Fruit fly (Drosophila melanogaster) whole organism, embryonic: ENCODE measurements around the gene CG43689.

Experiments
- Ada2b ChIP-seq: fragments of 200-800 bp; sonication (Bioruptor generic); IDR thresholded peaks from 2 replicates; pipeline ENCODE4 v1.3.6; 2022; ENCODE audit warnings: missing biosample characterization, missing genetic modification characterization
- Bgb ChIP-seq: fragments of 200-800 bp; sonication (Bioruptor generic); IDR thresholded peaks from 2 replicates; pipeline ENCODE4 v1.3.6; 2022; ENCODE audit warnings: missing biosample characterization, missing genetic modification characterization; ENCODE audit not compliant: partially characterized antibody
- Bteb2 ChIP-seq: fragments of 200-800 bp; sonication (Bioruptor generic); optimal IDR thresholded peaks from 2 replicates; lab custom pipeline; 2016; ENCODE audit warnings: missing biosample characterization, missing genetic modification characterization
- CG10267 ChIP-seq: fragments of 200-800 bp; sonication (Bioruptor generic); optimal IDR thresholded peaks from 2 replicates; lab custom pipeline; 2018; ENCODE audit warnings: missing biosample characterization, mild to moderate bottlenecking, missing genetic modification characterization, moderate library complexity
- CG10274 ChIP-seq: fragments of 200-800 bp; sonication (Bioruptor generic); optimal IDR thresholded peaks from 3 replicates; lab custom pipeline; 2017; ENCODE audit warnings: missing biosample characterization, mild to moderate bottlenecking, missing genetic modification characterization
- CG14710 ChIP-seq: fragments of 200-800 bp; sonication (Bioruptor generic); optimal IDR thresholded peaks from 3 replicates; lab custom pipeline; 2019; ENCODE audit warnings: missing biosample characterization, mild to moderate bottlenecking, missing genetic modification characterization, moderate library complexity
- CG1529 ChIP-seq: fragments of 200-800 bp; sonication (Bioruptor generic); optimal IDR thresholded peaks from 3 replicates; lab custom pipeline; 2018; ENCODE audit warnings: missing biosample characterization, missing genetic modification characterization
- CG15696 ChIP-seq: fragments of 200-800 bp; sonication (Bioruptor generic); optimal IDR thresholded peaks from 2 replicates; lab custom pipeline; 2019; ENCODE audit warnings: missing biosample characterization, mild to moderate bottlenecking, missing genetic modification characterization, moderate library complexity
- CG17802 ChIP-seq: fragments of 200-800 bp; sonication (Bioruptor generic); optimal IDR thresholded peaks from 2 replicates; lab custom pipeline; 2018; ENCODE audit warnings: missing biosample characterization, mild to moderate bottlenecking, missing genetic modification characterization, moderate library complexity
- CG17829 ChIP-seq: fragments of 200-800 bp; optimal IDR thresholded peaks from 2 replicates; lab custom pipeline; 2019; ENCODE audit warnings: missing biosample characterization, mild to moderate bottlenecking, missing genetic modification characterization, moderate library complexity
- CG30431 ChIP-seq: fragments of 200-800 bp; sonication (Bioruptor generic); optimal IDR thresholded peaks from 2 replicates; lab custom pipeline; 2017; ENCODE audit warnings: missing biosample characterization, missing genetic modification characterization
- CG32772 ChIP-seq: fragments of 200-800 bp; sonication (Bioruptor generic); IDR thresholded peaks from 2 replicates; pipeline ENCODE4 v1.3.6; 2022; ENCODE audit warnings: missing biosample characterization, missing genetic modification characterization
- CG34224 ChIP-seq: fragments of 200-800 bp; sonication (Bioruptor generic); IDR thresholded peaks from 3 replicates; pipeline ENCODE4 v1.3.6; 2022; ENCODE audit warnings: missing biosample characterization, missing genetic modification characterization; ENCODE audit not compliant: partially characterized antibody
- CG34422 ChIP-seq: fragments of 200-800 bp; sonication (Bioruptor generic); IDR thresholded peaks from 3 replicates; pipeline ENCODE4 v1.3.6; 2022; ENCODE audit warnings: missing biosample characterization, missing genetic modification characterization
- CG4707 ChIP-seq: fragments of 200-800 bp; sonication (Bioruptor generic); optimal IDR thresholded peaks from 2 replicates; lab custom pipeline; 2018; ENCODE audit warnings: missing biosample characterization, mild to moderate bottlenecking, missing genetic modification characterization, moderate library complexity
- CG6683 ChIP-seq: fragments of 200-800 bp; sonication (Bioruptor generic); optimal IDR thresholded peaks from 2 replicates; lab custom pipeline; 2017; ENCODE audit warnings: missing biosample characterization, mild to moderate bottlenecking, missing genetic modification characterization, missing genetic modification reagents
- CG6689 ChIP-seq: fragments of 200-800 bp; sonication (Bioruptor generic); IDR thresholded peaks from 2 replicates; pipeline ENCODE4 v1.3.6; 2022; ENCODE audit warnings: missing biosample characterization, missing genetic modification characterization
- CG8388 ChIP-seq: fragments of 200-800 bp; sonication (Bioruptor generic); optimal IDR thresholded peaks from 2 replicates; lab custom pipeline; 2019; ENCODE audit warnings: missing biosample characterization, mild to moderate bottlenecking, missing genetic modification characterization, moderate library complexity
- CG9817 ChIP-seq: fragments of 200-800 bp; sonication (Bioruptor generic); optimal IDR thresholded peaks from 2 replicates; lab custom pipeline; 2018; ENCODE audit warnings: missing biosample characterization, mild to moderate bottlenecking, missing genetic modification characterization, moderate library complexity
- CG9932 ChIP-seq: fragments of 200-800 bp; sonication (Bioruptor generic); IDR thresholded peaks from 2 replicates; pipeline ENCODE4 v1.3.6; 2022; ENCODE audit warnings: missing biosample characterization, missing genetic modification characterization
- CHES-1-like ChIP-seq: fragments of 200-800 bp; sonication (Bioruptor generic); optimal IDR thresholded peaks from 2 replicates; lab custom pipeline; 2016; ENCODE audit warnings: missing biosample characterization, missing genetic modification characterization
- Deaf1 ChIP-seq: fragments of 200-800 bp; optimal IDR thresholded peaks from 3 replicates; lab custom pipeline; 2019; ENCODE audit warnings: missing biosample characterization, mild to moderate bottlenecking, missing genetic modification characterization, moderate library complexity
- E2f1 ChIP-seq: fragments of 200-800 bp; sonication (Bioruptor generic); IDR thresholded peaks from 2 replicates; pipeline ENCODE4 v1.3.6; 2022; ENCODE audit warnings: missing biosample characterization, missing genetic modification characterization
- Ets97D ChIP-seq: fragments of 200-800 bp; sonication (Bioruptor generic); optimal IDR thresholded peaks from 3 replicates; lab custom pipeline; 2016; ENCODE audit warnings: missing biosample characterization, missing genetic modification characterization
- Fer3 ChIP-seq: fragments of 200-800 bp; sonication (Bioruptor generic); optimal IDR thresholded peaks from 2 replicates; lab custom pipeline; 2018; ENCODE audit warnings: missing biosample characterization, mild to moderate bottlenecking, missing genetic modification characterization, moderate library complexity
- HHEX ChIP-seq: fragments of 200-800 bp; sonication (Bioruptor generic); optimal IDR thresholded peaks from 3 replicates; lab custom pipeline; 2017; ENCODE audit warnings: missing biosample characterization, mild to moderate bottlenecking, missing genetic modification characterization, missing genetic modification reagents
- Hr51 ChIP-seq, 2 experiments: fragments of 200-800 bp; sonication (Bioruptor generic); optimal IDR thresholded peaks; 2 replicates in 1 of 2; 3 replicates in 1 of 2; lab custom pipeline; 2016 to 2018; ENCODE audit warnings: missing biosample characterization in 2 of 2, missing genetic modification characterization in 2 of 2, mild to moderate bottlenecking in 1 of 2, moderate library complexity in 1 of 2
- Hsf ChIP-seq: fragments of 200-800 bp; sonication (Bioruptor generic); optimal IDR thresholded peaks from 3 replicates; lab custom pipeline; 2016; ENCODE audit warnings: missing biosample characterization, missing genetic modification characterization
- Max ChIP-seq: fragments of 200-800 bp; sonication (Bioruptor generic); optimal IDR thresholded peaks from 2 replicates; lab custom pipeline; 2016; ENCODE audit warnings: missing biosample characterization, mild to moderate bottlenecking, missing genetic modification characterization
- Nf-YB ChIP-seq: fragments of 200-800 bp; sonication (Bioruptor generic); optimal IDR thresholded peaks from 3 replicates; lab custom pipeline; 2019; ENCODE audit warnings: missing biosample characterization, mild to moderate bottlenecking, missing genetic modification characterization, moderate library complexity
- Pdp1 ChIP-seq, 2 experiments: fragments of 200-800 bp; sonication (Bioruptor generic); optimal IDR thresholded peaks; 3 replicates each; lab custom pipeline; 2016; ENCODE audit warnings: missing biosample characterization in 2 of 2, missing genetic modification characterization in 2 of 2, mild to moderate bottlenecking in 1 of 2, moderate library complexity in 1 of 2
- TFAM ChIP-seq: fragments of 200-800 bp; sonication (Bioruptor generic); optimal IDR thresholded peaks from 2 replicates; lab custom pipeline; 2017; ENCODE audit warnings: missing biosample characterization, missing genetic modification characterization, inconsistent platforms
- abd-A ChIP-seq: fragments of 200-800 bp; sonication (Bioruptor generic); optimal IDR thresholded peaks from 3 replicates; lab custom pipeline; 2019; ENCODE audit warnings: missing biosample characterization, mild to moderate bottlenecking, missing genetic modification characterization, moderate library complexity
- al ChIP-seq: fragments of 200-800 bp; sonication (Bioruptor generic); IDR thresholded peaks from 2 replicates; pipeline ENCODE4 v1.3.6; 2022; ENCODE audit warnings: missing biosample characterization, missing genetic modification characterization
- ase ChIP-seq: fragments of 200-800 bp; sonication (Bioruptor generic); IDR thresholded peaks from 3 replicates; pipeline ENCODE4 v1.3.6; 2022; ENCODE audit warnings: missing biosample characterization, missing genetic modification characterization
- ash1 ChIP-seq: fragments of 200-800 bp; sonication (Bioruptor generic); optimal IDR thresholded peaks from 2 replicates; lab custom pipeline; 2018; ENCODE audit warnings: missing biosample characterization, mild to moderate bottlenecking, missing genetic modification characterization
- ci ChIP-seq: fragments of 200-800 bp; sonication (Bioruptor generic); IDR thresholded peaks from 3 replicates; pipeline ENCODE4 v1.3.6; 2022; ENCODE audit warnings: missing biosample characterization, missing genetic modification characterization
- danr ChIP-seq: fragments of 200-800 bp; sonication (Bioruptor generic); IDR thresholded peaks from 2 replicates; pipeline ENCODE4 v1.3.6; 2022; ENCODE audit warnings: missing biosample characterization, missing genetic modification characterization
- disco-r ChIP-seq: fragments of 200-800 bp; sonication (Bioruptor generic); optimal IDR thresholded peaks from 2 replicates; lab custom pipeline; 2016; ENCODE audit warnings: missing biosample characterization, missing genetic modification characterization
- ftz-f1 ChIP-seq: fragments of 200-800 bp; sonication (Bioruptor generic); optimal IDR thresholded peaks from 2 replicates; lab custom pipeline; 2016; ENCODE audit warnings: missing biosample characterization, missing genetic modification characterization
- gsb ChIP-seq: fragments of 200-800 bp; sonication (Bioruptor generic); IDR thresholded peaks from 2 replicates; pipeline ENCODE4 v1.3.6; 2022; ENCODE audit warnings: missing biosample characterization, missing genetic modification characterization
- gsb-n ChIP-seq: fragments of 200-800 bp; sonication (Bioruptor generic); optimal IDR thresholded peaks from 3 replicates; lab custom pipeline; 2018; ENCODE audit warnings: missing biosample characterization, mild to moderate bottlenecking, missing genetic modification characterization
- hth ChIP-seq: fragments of >200 bp; optimal IDR thresholded peaks from 2 replicates; lab custom pipeline; 2017; ENCODE audit warnings: inconsistent platforms
- jumu ChIP-seq: fragments of 200-800 bp; sonication (Bioruptor generic); optimal IDR thresholded peaks from 3 replicates; lab custom pipeline; 2016; ENCODE audit warnings: missing biosample characterization, missing genetic modification characterization
- lab ChIP-seq: fragments of 200-800 bp; sonication (Bioruptor generic); optimal IDR thresholded peaks from 3 replicates; lab custom pipeline; 2017; ENCODE audit warnings: missing biosample characterization, missing genetic modification characterization, mild to moderate bottlenecking, moderate library complexity, missing genetic modification reagents
- mam ChIP-seq: fragments of 200-800 bp; sonication (Bioruptor generic); optimal IDR thresholded peaks from 3 replicates; lab custom pipeline; 2016; ENCODE audit warnings: missing biosample characterization, missing genetic modification characterization
- nerfin-2 ChIP-seq: fragments of 200-800 bp; sonication (Bioruptor generic); IDR thresholded peaks from 2 replicates; pipeline ENCODE4 v1.3.6; 2022; ENCODE audit warnings: missing biosample characterization, missing genetic modification characterization; ENCODE audit not compliant: partially characterized antibody
- slbo ChIP-seq: fragments of 200-800 bp; sonication (Bioruptor generic); IDR thresholded peaks from 2 replicates; pipeline ENCODE4 v1.3.6; 2022; ENCODE audit warnings: missing biosample characterization, missing genetic modification characterization
- sug ChIP-seq: fragments of 200-800 bp; optimal IDR thresholded peaks from 2 replicates; lab custom pipeline; 2019; ENCODE audit warnings: missing biosample characterization, mild to moderate bottlenecking, missing genetic modification characterization, moderate library complexity

CG43689 gene

dm6 chrX:4116834-4117736 lies 41.5 kb downstream of the CG43689 start, which contains the start of the genes tyf and Tip60 (continued):
- TF ChIP-seq E2f1 (GFP tag; lab: Robert Waterston, UW) (no peak), mam (GFP tag; lab: Kevin White, UChicago) (peak; percentile 36), hth (lab: Kevin White, UChicago) (no peak), CG6683 (no peak), al (GFP tag; lab: Robert Waterston, UW) (no peak), Max (no peak), CG34224 (GFP tag; lab: Robert Waterston, UW) (peak; percentile 64; the same call in 2 of the 3 replicates), TFAM (GFP tag; lab: Kevin White, UChicago) (no peak), HHEX (GFP tag; lab: Kevin White, UChicago) (no peak), CG4707 (GFP tag; lab: Kevin White, UChicago) (no peak), ftz-f1 (GFP tag; lab: Kevin White, UChicago) (peak; percentile 51), Ada2b (GFP tag; lab: Robert Waterston, UW) (no peak), nerfin-2 (GFP tag; lab: Robert Waterston, UW) (peak; percentile 51; the same call in 1 of the 2 replicates), CG15696 (tag; lab: Kevin White, UChicago) (no peak), CG17829 (tag; lab: Kevin White, UChicago) (peak; percentile 31), CG14710 (tag; lab: Kevin White, UChicago) (peak; percentile 42), Hsf (peak; percentile 2), CG34422 (GFP tag; lab: Robert Waterston, UW) (no peak), CG9817 (peak; percentile 25), CG10267 (tag; lab: Kevin White, UChicago) (peak; percentile 88), Ets97D (GFP tag; lab: Kevin White, UChicago) (peak; percentile 25), Nf-YB (GFP tag; lab: Kevin White, UChicago) (no peak), gsb (GFP tag; lab: Robert Waterston, UW) (no peak), sug (tag; lab: Kevin White, UChicago) (no peak), lab (no peak), CG9932 (GFP tag; lab: Robert Waterston, UW) (peak; percentile 53), Bgb (peak; percentile 72), abd-A (tag; lab: Kevin White, UChicago) (no peak), danr (GFP tag; lab: Robert Waterston, UW) (no peak), CG17802 (no peak), Bteb2 (GFP tag; lab: Kevin White, UChicago) (no peak), gsb-n (tag; lab: Kevin White, UChicago) (no peak), Pdp1 (GFP tag; optimal IDR thresholded peaks at IDR 0.05; lab: Kevin White, UChicago) (no peak), ase (GFP tag; lab: Robert Waterston, UW) (no peak), jumu (peak; percentile 33), CG1529 (no peak), CG30431 (GFP tag; lab: Kevin White, UChicago) (no peak), Deaf1 (tag; lab: Kevin White, UChicago) (no peak), CHES-1-like (GFP tag; lab: Kevin White, UChicago) (peak; percentile 40), CG6689 (GFP tag; lab: Robert Waterston, UW) (no peak), Hr51 (GFP tag; optimal IDR thresholded peaks at IDR 0.05; lab: Kevin White, UChicago) (no peak), slbo (GFP tag; lab: Robert Waterston, UW) (peak; percentile 62), CG10274 (GFP tag; lab: Kevin White, UChicago) (no peak), Fer3 (tag; lab: Kevin White, UChicago) (no peak), ci (GFP tag; lab: Robert Waterston, UW) (peak; percentile 47; the same call in 1 of the 3 replicates), CG8388 (no peak), ash1 (GFP tag; lab: Kevin White, UChicago) (no peak), disco-r (GFP tag; lab: Kevin White, UChicago) (no peak), CG32772 (GFP tag; lab: Robert Waterston, UW) (peak; percentile 51; the same call in 1 of the 2 replicates)
